Worm (Caenorhabditis elegans) whole organism, young adult: ENCODE measurements around the gene bmk-1.

ENCODE experiments used
- B0261.1 ChIP-seq: sonication (generic microtip); optimal IDR thresholded peaks from 2 replicates; lab custom pipeline; 2016; ENCODE audit warnings: mild to moderate bottlenecking, missing genetic modification characterization, moderate library complexity, missing compliant biosample characterization
- F22D6.2 ChIP-seq: sonication (generic microtip); optimal IDR thresholded peaks from 2 replicates; lab custom pipeline; 2016; ENCODE audit warnings: mild to moderate bottlenecking, missing genetic modification characterization, missing compliant biosample characterization
- F33H1.4 ChIP-seq: fragments of 200-800 bp; sonication (Bioruptor generic); IDR thresholded peaks from 2 replicates; pipeline ENCODE4 v1.3.6; 2022; ENCODE audit warnings: missing genetic modification reagents, missing genetic modification characterization, missing compliant biosample characterization
- F37B4.10 ChIP-seq: fragments of 200-800 bp; sonication (Bioruptor generic); IDR thresholded peaks from 2 replicates; pipeline ENCODE4 v1.3.6; 2022; ENCODE audit warnings: missing genetic modification characterization, missing compliant biosample characterization
- F49E8.2 ChIP-seq: sonication (generic microtip); optimal IDR thresholded peaks from 3 replicates; lab custom pipeline; 2017; ENCODE audit warnings: missing genetic modification characterization, mild to moderate bottlenecking, missing compliant biosample characterization, antibody characterized with exemption, moderate library complexity; ENCODE audit not compliant: insufficient read depth
- T26A5.8 ChIP-seq: sonication (generic microtip); optimal IDR thresholded peaks from 2 replicates; lab custom pipeline; 2016; ENCODE audit warnings: missing genetic modification characterization, missing compliant biosample characterization
- Y53F4B.3 ChIP-seq: fragments of 200-800 bp; sonication (Bioruptor generic); IDR thresholded peaks from 2 replicates; pipeline ENCODE4 v1.3.6; 2022; ENCODE audit warnings: missing genetic modification reagents, missing genetic modification characterization, missing compliant biosample characterization
- Y67H2A.10 ChIP-seq: fragments of 200-800 bp; sonication (Bioruptor generic); conservative IDR thresholded peaks from 2 replicates; pipeline ENCODE4 v1.3.6; 2022; ENCODE audit warnings: missing genetic modification reagents, missing genetic modification characterization, missing compliant biosample characterization
- Y79H2A.3 ChIP-seq: fragments of 200-800 bp; sonication (Bioruptor generic); conservative IDR thresholded peaks from 2 replicates; pipeline ENCODE4 v1.3.6; 2022; ENCODE audit warnings: missing genetic modification reagents, missing genetic modification characterization, missing compliant biosample characterization
- akir-1 ChIP-seq: fragments of 200-800 bp; sonication (Bioruptor generic); optimal IDR thresholded peaks from 2 replicates; lab custom pipeline; 2018; ENCODE audit warnings: mild to moderate bottlenecking, missing genetic modification characterization, moderate library complexity, missing compliant biosample characterization
- aptf-3 ChIP-seq: fragments of 200-800 bp; sonication (Bioruptor generic); IDR thresholded peaks from 2 replicates; pipeline ENCODE4 v1.3.6; 2022; ENCODE audit warnings: missing genetic modification characterization, missing compliant biosample characterization
- atf-7 ChIP-seq: sonication (generic microtip); optimal IDR thresholded peaks from 2 replicates; lab custom pipeline; 2017; ENCODE audit warnings: mild to moderate bottlenecking, missing genetic modification characterization, missing compliant biosample characterization
- attf-5 ChIP-seq: fragments of 200-800 bp; sonication (Bioruptor generic); optimal IDR thresholded peaks from 2 replicates; lab custom pipeline; 2018; ENCODE audit warnings: mild to moderate bottlenecking, missing genetic modification characterization, missing compliant biosample characterization
- attf-6 ChIP-seq: fragments of 200-800 bp; sonication (Bioruptor generic); IDR thresholded peaks from 2 replicates; pipeline ENCODE4 v1.3.6; 2022; ENCODE audit warnings: missing genetic modification reagents, missing genetic modification characterization, missing compliant biosample characterization
- bed-2 ChIP-seq: fragments of 200-800 bp; sonication (Bioruptor generic); IDR thresholded peaks from 2 replicates; pipeline ENCODE4 v1.3.6; 2022; ENCODE audit warnings: missing genetic modification reagents, missing genetic modification characterization, missing compliant biosample characterization
- ccch-3 ChIP-seq: fragments of 200-800 bp; sonication (Bioruptor generic); optimal IDR thresholded peaks from 2 replicates; lab custom pipeline; 2018; ENCODE audit warnings: mild to moderate bottlenecking, missing genetic modification characterization, missing compliant biosample characterization
- cebp-1 ChIP-seq, 2 experiments: fragments of 200-800 bp in 1 of 2; sonication (Bioruptor generic) in 1 of 2; sonication (generic microtip) in 1 of 2; IDR thresholded peaks in 1 of 2; optimal IDR thresholded peaks in 1 of 2; 2 replicates each; pipeline versions ENCODE4 v1.3.6 to Lab custom; 2017 to 2022; ENCODE audit warnings: missing compliant biosample characterization in 2 of 2, missing genetic modification characterization in 2 of 2, mild to moderate bottlenecking in 1 of 2, missing genetic modification reagents in 1 of 2, moderate library complexity in 1 of 2
- ceh-100 ChIP-seq: fragments of 200-800 bp; sonication (Bioruptor generic); IDR thresholded peaks from 2 replicates; pipeline ENCODE4 v1.3.6; 2022; ENCODE audit warnings: missing genetic modification reagents, missing genetic modification characterization, missing compliant biosample characterization
- ceh-27 ChIP-seq: fragments of 200-800 bp; sonication (Bioruptor generic); optimal IDR thresholded peaks from 2 replicates; lab custom pipeline; 2018; ENCODE audit warnings: mild to moderate bottlenecking, missing genetic modification characterization, moderate library complexity, missing compliant biosample characterization
- chd-7 ChIP-seq: sonication (generic microtip); optimal IDR thresholded peaks from 2 replicates; lab custom pipeline; 2016; ENCODE audit warnings: mild to moderate bottlenecking, missing genetic modification characterization, moderate library complexity, missing compliant biosample characterization
- efl-1 ChIP-seq: fragments of 150-350 bp; optimal IDR thresholded peaks from 2 replicates; lab custom pipeline; 2014; ENCODE audit warnings: missing biosample characterization, missing genetic modification reagents, missing genetic modification characterization
- egl-44 ChIP-seq: fragments of 200-800 bp; sonication (Bioruptor generic); IDR thresholded peaks from 2 replicates; pipeline ENCODE4 v1.3.6; 2022; ENCODE audit warnings: missing genetic modification reagents, missing genetic modification characterization, missing compliant biosample characterization
- egrh-3 ChIP-seq: fragments of 200-800 bp; sonication (Bioruptor generic); IDR thresholded peaks from 2 replicates; pipeline ENCODE4 v1.3.6; 2022; ENCODE audit warnings: missing genetic modification reagents, missing genetic modification characterization, missing compliant biosample characterization
- gei-17 ChIP-seq: fragments of 200-800 bp; sonication (Bioruptor generic); optimal IDR thresholded peaks from 2 replicates; lab custom pipeline; 2018; ENCODE audit warnings: mild to moderate bottlenecking, missing genetic modification characterization, missing compliant biosample characterization
- him-1 ChIP-seq: sonication (generic microtip); optimal IDR thresholded peaks from 2 replicates; lab custom pipeline; 2016; ENCODE audit warnings: missing genotype, missing genetic modification reagents, missing genetic modification characterization, missing compliant biosample characterization
- lag-1 ChIP-seq: fragments of 200-800 bp; sonication (Bioruptor generic); IDR thresholded peaks from 2 replicates; pipeline ENCODE4 v1.3.6; 2022; ENCODE audit warnings: missing genetic modification reagents, missing genetic modification characterization, missing compliant biosample characterization
- let-607 ChIP-seq, 2 experiments: fragments of 200-800 bp in 1 of 2; sonication (Bioruptor generic) in 1 of 2; sonication (generic microtip) in 1 of 2; optimal IDR thresholded peaks; 2 replicates each; lab custom pipeline; 2016 to 2018; ENCODE audit warnings: mild to moderate bottlenecking in 2 of 2, missing compliant biosample characterization in 2 of 2, missing genetic modification characterization in 2 of 2, moderate library complexity in 2 of 2, missing genotype in 1 of 2
- lin-54 ChIP-seq: fragments of 200-800 bp; sonication (Bioruptor generic); optimal IDR thresholded peaks from 2 replicates; lab custom pipeline; 2018; ENCODE audit warnings: mild to moderate bottlenecking, missing genetic modification characterization, missing compliant biosample characterization
- lsy-27 ChIP-seq: sonication (generic microtip); optimal IDR thresholded peaks from 2 replicates; lab custom pipeline; 2017; ENCODE audit warnings: missing genetic modification characterization, mild to moderate bottlenecking, missing compliant biosample characterization, antibody characterized with exemption, missing genotype, borderline replicate concordance; ENCODE audit not compliant: insufficient read depth
- mxl-1 ChIP-seq: sonication (generic microtip); optimal IDR thresholded peaks from 2 replicates; lab custom pipeline; 2016; ENCODE audit warnings: missing genetic modification characterization, missing compliant biosample characterization
- nfya-2 ChIP-seq: fragments of 200-800 bp; sonication (Bioruptor generic); IDR thresholded peaks from 2 replicates; pipeline ENCODE4 v1.3.6; 2022; ENCODE audit warnings: missing genetic modification reagents, missing genetic modification characterization, missing compliant biosample characterization
- nhr-120 ChIP-seq: fragments of 200-800 bp; sonication (Bioruptor generic); IDR thresholded peaks from 2 replicates; pipeline ENCODE4 v1.3.6; 2022; ENCODE audit warnings: missing genetic modification characterization, missing compliant biosample characterization
- nhr-179 ChIP-seq: sonication (generic microtip); optimal IDR thresholded peaks from 2 replicates; lab custom pipeline; 2016; ENCODE audit warnings: mild to moderate bottlenecking, missing genetic modification characterization, missing compliant biosample characterization
- pbrm-1 ChIP-seq: fragments of 200-800 bp; sonication (Bioruptor generic); IDR thresholded peaks from 2 replicates; pipeline ENCODE4 v1.3.6; 2022; ENCODE audit warnings: missing genetic modification reagents, missing genetic modification characterization, missing compliant biosample characterization
- rec-8 ChIP-seq, 2 experiments: sonication (generic microtip); optimal IDR thresholded peaks; 2 replicates each; lab custom pipeline; 2016; ENCODE audit warnings: mild to moderate bottlenecking in 2 of 2, missing genetic modification characterization in 2 of 2, missing genetic modification reagents in 2 of 2, missing genotype in 2 of 2, missing biosample characterization in 1 of 2, missing compliant biosample characterization in 1 of 2, moderate library complexity in 1 of 2
- snpc-1.3 ChIP-seq: sonication (generic microtip); optimal IDR thresholded peaks from 2 replicates; lab custom pipeline; 2017; ENCODE audit warnings: missing genetic modification characterization, mild to moderate bottlenecking, missing compliant biosample characterization, antibody characterized with exemption, moderate library complexity, missing genotype, missing genetic modification reagents; ENCODE audit not compliant: insufficient read depth
- snpc-4 ChIP-seq, 5 experiments: fragments of 150-350 bp in 1 of 5; sonication (generic microtip) in 4 of 5; optimal IDR thresholded peaks; 2 replicates each; lab custom pipeline; 2014 to 2018; ENCODE audit warnings: missing genetic modification characterization in 5 of 5, missing biosample characterization in 3 of 5, antibody characterized with exemption in 2 of 5, mild to moderate bottlenecking in 2 of 5, missing compliant biosample characterization in 2 of 5, missing genotype in 2 of 5, moderate library complexity in 2 of 5, missing genetic modification reagents in 1 of 5
- sptf-2 ChIP-seq: fragments of 200-800 bp; sonication (Bioruptor generic); optimal IDR thresholded peaks from 2 replicates; lab custom pipeline; 2018; ENCODE audit warnings: mild to moderate bottlenecking, missing genetic modification characterization, missing compliant biosample characterization
- ztf-18 ChIP-seq: sonication (generic microtip); optimal IDR thresholded peaks from 2 replicates; lab custom pipeline; 2016; ENCODE audit warnings: missing genotype, mild to moderate bottlenecking, missing genetic modification characterization, missing compliant biosample characterization
- ztf-6 ChIP-seq: fragments of 200-800 bp; sonication (Bioruptor generic); IDR thresholded peaks from 2 replicates; pipeline ENCODE4 v1.3.6; 2022; ENCODE audit warnings: missing genetic modification reagents, missing genetic modification characterization, missing compliant biosample characterization

Gene bmk-1

DNA sequence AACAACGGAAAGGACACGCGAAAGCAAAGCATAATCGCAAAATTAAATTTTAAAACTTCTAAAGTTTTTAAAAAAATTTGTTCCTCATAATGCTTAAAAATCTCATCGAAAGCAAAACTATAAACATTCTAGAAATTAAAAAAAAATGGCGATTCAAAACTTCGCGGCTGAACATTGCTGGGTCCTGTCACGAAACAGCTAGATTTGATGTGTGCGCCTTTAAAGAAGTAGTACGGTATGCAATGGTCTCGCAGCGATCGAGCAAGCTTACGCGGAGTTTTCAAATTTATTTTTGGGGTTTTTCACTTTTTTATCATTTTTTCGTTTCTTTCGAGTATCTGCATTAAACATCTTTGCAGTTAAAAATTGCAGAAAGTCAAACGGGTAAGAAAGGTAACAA lies 286 bp upstream of the bmk-1 start, which contains the start of gene coh-3 (continued):
- TF ChIP-seq bed-2 (GFP tag; lab: Robert Waterston, UW) (no peak), F22D6.2 (tag; lab: Kevin White, UChicago) (no peak), T26A5.8 (tag; lab: Kevin White, UChicago) (no peak), chd-7 (tag; lab: Kevin White, UChicago) (no peak), Y67H2A.10 (GFP tag; lab: Robert Waterston, UW) (0 out of 2 replicates have a peak, but pooled peaks have one; percentile 25), efl-1 (GFP tag; lab: Kevin White, UChicago) (peak; percentile 96), Y79H2A.3 (GFP tag; lab: Robert Waterston, UW) (no peak), lsy-27 (no peak), egrh-3 (GFP tag; lab: Robert Waterston, UW) (no peak), atf-7 (tag; lab: Kevin White, UChicago) (no peak), mxl-1 (tag; lab: Kevin White, UChicago) (no peak), pbrm-1 (GFP tag; lab: Robert Waterston, UW) (peak; percentile 74), akir-1 (no peak), F49E8.2 (tag; lab: Kevin White, UChicago) (peak; percentile 94), nhr-120 (GFP tag; lab: Robert Waterston, UW) (no peak), B0261.1 (tag; lab: Kevin White, UChicago) (no peak), attf-6 (GFP tag; lab: Robert Waterston, UW) (peak; percentile 70), nhr-179 (tag; lab: Kevin White, UChicago) (no peak), egl-44 (GFP tag; lab: Robert Waterston, UW) (no peak), sptf-2 (GFP tag; lab: Kevin White, UChicago) (no peak), lag-1 (GFP tag; lab: Robert Waterston, UW) (no peak), rec-8 (tag; optimal IDR thresholded peaks at IDR 0.05; lab: Kevin White, UChicago) (no peak), ccch-3 (GFP tag; lab: Kevin White, UChicago) (no peak), attf-5 (no peak), cebp-1 (GFP tag; IDR thresholded peaks at IDR 0.05; lab: Robert Waterston, UW) (no peak), cebp-1 (tag; optimal IDR thresholded peaks at IDR 0.05; lab: Kevin White, UChicago) (no peak), ceh-27 (no peak), let-607 (tag; optimal IDR thresholded peaks at IDR 0.05; lab: Kevin White, UChicago) (no peak), gei-17 (GFP tag; lab: Kevin White, UChicago) (no peak), him-1 (peak; percentile 53), snpc-4 (GFP tag; optimal IDR thresholded peaks at IDR 0.05; lab: Kevin White, UChicago) (no peak), snpc-4 (tag; optimal IDR thresholded peaks at IDR 0.05; lab: Kevin White, UChicago) (peak in 3 of 4 experiments; percentile 46 to 74 (median 71)), Y53F4B.3 (GFP tag; lab: Robert Waterston, UW) (peak; percentile 61; the same call in 1 of the 2 replicates), aptf-3 (GFP tag; lab: Robert Waterston, UW) (no peak), ceh-100 (GFP tag; lab: Robert Waterston, UW) (peak; percentile 57; the same call in 1 of the 2 replicates), snpc-1.3 (peak; percentile 92), nfya-2 (no peak), ztf-18 (no peak), F33H1.4 (GFP tag; lab: Robert Waterston, UW) (peak; percentile 99), ztf-6 (GFP tag; lab: Robert Waterston, UW) (no peak), lin-54 (GFP tag; lab: Kevin White, UChicago) (peak; percentile 90), F37B4.10 (GFP tag; lab: Robert Waterston, UW) (no peak)
